Fruit fly (Drosophila melanogaster) whole organism, embryonic: Measurements from ENCODE around the gene CG4570.

Experiments
- Adf1 ChIP-seq: fragments of 200-800 bp; sonication (Bioruptor generic); IDR thresholded peaks from 2 replicates; pipeline ENCODE4 v1.3.6; 2022; ENCODE audit warnings: missing biosample characterization, missing genetic modification characterization
- B-H1 ChIP-seq: fragments of 200-800 bp; sonication (Bioruptor generic); IDR thresholded peaks from 3 replicates; pipeline ENCODE4 v1.3.6; 2022; ENCODE audit warnings: missing biosample characterization, missing genetic modification characterization
- Bgb ChIP-seq: fragments of 200-800 bp; sonication (Bioruptor generic); IDR thresholded peaks from 2 replicates; pipeline ENCODE4 v1.3.6; 2022; ENCODE audit warnings: missing biosample characterization, missing genetic modification characterization; ENCODE audit not compliant: partially characterized antibody
- CG10209 ChIP-seq: fragments of 200-800 bp; sonication (Bioruptor generic); optimal IDR thresholded peaks from 3 replicates; lab custom pipeline; 2017; ENCODE audit warnings: missing biosample characterization, mild to moderate bottlenecking, missing genetic modification characterization, missing genetic modification reagents
- CG10267 ChIP-seq: fragments of 200-800 bp; sonication (Bioruptor generic); optimal IDR thresholded peaks from 2 replicates; lab custom pipeline; 2018; ENCODE audit warnings: missing biosample characterization, mild to moderate bottlenecking, missing genetic modification characterization, moderate library complexity
- CG10462 ChIP-seq: fragments of 200-800 bp; sonication (Bioruptor generic); optimal IDR thresholded peaks from 2 replicates; lab custom pipeline; 2016; ENCODE audit warnings: missing biosample characterization, missing genetic modification characterization
- CG10959 ChIP-seq: fragments of 200-800 bp; sonication (Bioruptor generic); IDR thresholded peaks from 2 replicates; pipeline ENCODE4 v1.3.6; 2022; ENCODE audit warnings: missing biosample characterization, missing genetic modification characterization
- CG12299 ChIP-seq: fragments of 200-800 bp; sonication (Bioruptor generic); optimal IDR thresholded peaks from 2 replicates; lab custom pipeline; 2018; ENCODE audit warnings: missing biosample characterization, mild to moderate bottlenecking, missing genetic modification characterization
- CG13287 ChIP-seq: fragments of 200-800 bp; sonication (Bioruptor generic); IDR thresholded peaks from 2 replicates; pipeline ENCODE4 v1.3.6; 2022; ENCODE audit warnings: missing biosample characterization, missing genetic modification characterization; ENCODE audit not compliant: partially characterized antibody
- CG13424 ChIP-seq: fragments of 200-800 bp; sonication (Bioruptor generic); optimal IDR thresholded peaks from 2 replicates; lab custom pipeline; 2019; ENCODE audit warnings: missing biosample characterization, mild to moderate bottlenecking, missing genetic modification characterization, moderate library complexity
- CG13894 ChIP-seq: fragments of 200-800 bp; sonication (Bioruptor generic); optimal IDR thresholded peaks from 3 replicates; lab custom pipeline; 2018; ENCODE audit warnings: missing biosample characterization, mild to moderate bottlenecking, missing genetic modification characterization, moderate library complexity
- CG15601 ChIP-seq: fragments of 200-800 bp; sonication (Bioruptor generic); optimal IDR thresholded peaks from 3 replicates; lab custom pipeline; 2019; ENCODE audit warnings: missing biosample characterization, mild to moderate bottlenecking, missing genetic modification characterization, moderate library complexity
- CG17568 ChIP-seq: fragments of 200-800 bp; sonication (Bioruptor generic); optimal IDR thresholded peaks from 2 replicates; lab custom pipeline; 2018; ENCODE audit warnings: missing biosample characterization, mild to moderate bottlenecking, missing genetic modification characterization, moderate library complexity
- CG2678 ChIP-seq: fragments of 200-800 bp; sonication (Bioruptor generic); optimal IDR thresholded peaks from 3 replicates; lab custom pipeline; 2019; ENCODE audit warnings: missing biosample characterization, mild to moderate bottlenecking, missing genetic modification characterization, moderate library complexity
- CG31388 ChIP-seq: fragments of 200-800 bp; sonication (Bioruptor generic); optimal IDR thresholded peaks from 2 replicates; lab custom pipeline; 2016; ENCODE audit warnings: missing biosample characterization, missing genetic modification characterization
- CG3163 ChIP-seq: fragments of 200-800 bp; sonication (Bioruptor generic); optimal IDR thresholded peaks from 3 replicates; lab custom pipeline; 2016; ENCODE audit warnings: missing biosample characterization, missing genetic modification characterization
- CG3995 ChIP-seq: fragments of 200-800 bp; sonication (Bioruptor generic); optimal IDR thresholded peaks from 3 replicates; lab custom pipeline; 2016; ENCODE audit warnings: missing biosample characterization, missing genetic modification characterization
- CG4404 ChIP-seq: fragments of 200-800 bp; sonication (Bioruptor generic); IDR thresholded peaks from 2 replicates; pipeline ENCODE4 v1.3.6; 2022; ENCODE audit warnings: missing biosample characterization, missing genetic modification characterization
- CG6254 ChIP-seq: fragments of 200-800 bp; sonication (Bioruptor generic); optimal IDR thresholded peaks from 3 replicates; lab custom pipeline; 2017; ENCODE audit warnings: mild to moderate bottlenecking, missing biosample characterization, missing genetic modification reagents, missing genetic modification characterization
- CG6813 ChIP-seq: fragments of 200-800 bp; sonication (Bioruptor generic); optimal IDR thresholded peaks from 2 replicates; lab custom pipeline; 2017; ENCODE audit warnings: missing biosample characterization, missing genetic modification characterization, mild to moderate bottlenecking, moderate library complexity, missing genetic modification reagents
- CG7839 ChIP-seq: fragments of 200-800 bp; sonication (Bioruptor generic); optimal IDR thresholded peaks from 3 replicates; lab custom pipeline; 2018; ENCODE audit warnings: missing biosample characterization, mild to moderate bottlenecking, missing genetic modification characterization, moderate library complexity
- CG8478 ChIP-seq: fragments of >200 bp; optimal IDR thresholded peaks from 2 replicates; lab custom pipeline; 2018
- CG9817 ChIP-seq: fragments of 200-800 bp; sonication (Bioruptor generic); optimal IDR thresholded peaks from 2 replicates; lab custom pipeline; 2018; ENCODE audit warnings: missing biosample characterization, mild to moderate bottlenecking, missing genetic modification characterization, moderate library complexity
- Dp ChIP-seq: fragments of 200-800 bp; sonication (Bioruptor generic); optimal IDR thresholded peaks from 2 replicates; lab custom pipeline; 2018; ENCODE audit warnings: missing biosample characterization, mild to moderate bottlenecking, missing genetic modification characterization, moderate library complexity
- E2f2 ChIP-seq: fragments of 200-800 bp; sonication (Bioruptor generic); IDR thresholded peaks from 2 replicates; pipeline ENCODE4 v1.3.6; 2022; ENCODE audit warnings: missing biosample characterization, missing genetic modification characterization
- HmgZ ChIP-seq: fragments of 200-800 bp; sonication (Bioruptor generic); optimal IDR thresholded peaks from 2 replicates; lab custom pipeline; 2018; ENCODE audit warnings: missing biosample characterization, mild to moderate bottlenecking, missing genetic modification characterization
- Lim3 ChIP-seq: fragments of 200-800 bp; sonication (Bioruptor generic); IDR thresholded peaks from 2 replicates; pipeline ENCODE4 v1.3.6; 2022; ENCODE audit warnings: missing biosample characterization, missing genetic modification characterization
- Med ChIP-seq: fragments of 200-800 bp; sonication (Bioruptor generic); peaks from one replicate; lab custom pipeline; 2016; ENCODE audit warnings: missing biosample characterization, missing genetic modification characterization, mild to moderate bottlenecking, inconsistent platforms, moderate library complexity
- Mrtf ChIP-seq: fragments of 200-800 bp; sonication (Bioruptor generic); IDR thresholded peaks from 3 replicates; pipeline ENCODE4 v1.3.6; 2022; ENCODE audit warnings: missing biosample characterization, missing genetic modification characterization
- NC2α ChIP-seq: fragments of 200-800 bp; sonication (Bioruptor generic); optimal IDR thresholded peaks from 2 replicates; lab custom pipeline; 2016; ENCODE audit warnings: missing biosample characterization, missing genetic modification characterization
- Trl ChIP-seq, 3 experiments: fragments of >200 bp in 2 of 3; fragments of 200-800 bp in 1 of 3; sonication (Bioruptor generic) in 1 of 3; optimal IDR thresholded peaks; 2 replicates in 1 of 3; 3 replicates in 2 of 3; lab custom pipeline; 2016 to 2017; ENCODE audit warnings: missing biosample characterization in 1 of 3, missing genetic modification characterization in 1 of 3
- amos ChIP-seq: fragments of 200-800 bp; sonication (Bioruptor generic); IDR thresholded peaks from 2 replicates; pipeline ENCODE4 v1.3.6; 2022; ENCODE audit warnings: missing biosample characterization, missing genetic modification characterization; ENCODE audit not compliant: partially characterized antibody
- br ChIP-seq: fragments of >200 bp; optimal IDR thresholded peaks from 2 replicates; lab custom pipeline; 2017
- caup ChIP-seq: fragments of 200-800 bp; sonication (Bioruptor generic); optimal IDR thresholded peaks from 3 replicates; lab custom pipeline; 2017; ENCODE audit warnings: missing biosample characterization, mild to moderate bottlenecking, missing genetic modification characterization, moderate library complexity; ENCODE audit not compliant: severe bottlenecking
- fd96Cb ChIP-seq: fragments of 200-800 bp; sonication (Bioruptor generic); optimal IDR thresholded peaks from 2 replicates; lab custom pipeline; 2018; ENCODE audit warnings: missing biosample characterization, mild to moderate bottlenecking, missing genetic modification characterization, moderate library complexity
- ham ChIP-seq: fragments of 200-800 bp; sonication (Bioruptor generic); IDR thresholded peaks from 2 replicates; pipeline ENCODE4 v1.3.6; 2022; ENCODE audit warnings: missing biosample characterization, missing genetic modification characterization
- kni ChIP-seq: fragments of 200-800 bp; sonication (Bioruptor generic); optimal IDR thresholded peaks from 3 replicates; lab custom pipeline; 2017; ENCODE audit warnings: mild to moderate bottlenecking, missing biosample characterization, missing genetic modification reagents, missing genetic modification characterization
- mld ChIP-seq: fragments of 200-800 bp; sonication (Bioruptor generic); IDR thresholded peaks from 3 replicates; pipeline ENCODE4 v1.3.6; 2022; ENCODE audit warnings: missing biosample characterization, missing genetic modification characterization; ENCODE audit not compliant: partially characterized antibody
- odd ChIP-seq: fragments of 200-800 bp; sonication (Bioruptor generic); optimal IDR thresholded peaks from 2 replicates; lab custom pipeline; 2017; ENCODE audit warnings: missing biosample characterization, mild to moderate bottlenecking, missing genetic modification characterization
- pfk ChIP-seq: fragments of 200-800 bp; sonication (Bioruptor generic); optimal IDR thresholded peaks from 2 replicates; lab custom pipeline; 2018; ENCODE audit warnings: missing biosample characterization, mild to moderate bottlenecking, missing genetic modification characterization, moderate library complexity
- repo ChIP-seq: fragments of 200-800 bp; sonication (Bioruptor generic); optimal IDR thresholded peaks from 2 replicates; lab custom pipeline; 2016; ENCODE audit warnings: missing biosample characterization, missing genetic modification characterization
- rib ChIP-seq: fragments of 200-800 bp; sonication (Bioruptor generic); IDR thresholded peaks from 2 replicates; pipeline ENCODE4 v1.3.6; 2022; ENCODE audit warnings: missing biosample characterization, missing genetic modification characterization
- seq ChIP-seq: fragments of 200-800 bp; sonication (Bioruptor generic); IDR thresholded peaks from 2 replicates; pipeline ENCODE4 v1.3.6; 2022; ENCODE audit warnings: missing biosample characterization, missing genetic modification characterization
- slbo ChIP-seq: fragments of 200-800 bp; sonication (Bioruptor generic); IDR thresholded peaks from 2 replicates; pipeline ENCODE4 v1.3.6; 2022; ENCODE audit warnings: missing biosample characterization, missing genetic modification characterization
- so ChIP-seq: fragments of 200-800 bp; sonication (Bioruptor generic); IDR thresholded peaks from 3 replicates; pipeline ENCODE4 v1.3.6; 2022; ENCODE audit warnings: missing biosample characterization, missing genetic modification characterization
- tll ChIP-seq, 2 experiments: fragments of 200-800 bp in 1 of 2; fragments of >200 bp in 1 of 2; sonication (Bioruptor generic) in 1 of 2; optimal IDR thresholded peaks; 2 replicates each; lab custom pipeline; 2017 to 2019; ENCODE audit warnings: missing biosample characterization in 2 of 2, missing genetic modification characterization in 2 of 2, mild to moderate bottlenecking in 1 of 2, moderate library complexity in 1 of 2
- ttk ChIP-seq: fragments of 200-800 bp; sonication (Bioruptor generic); IDR thresholded peaks from 2 replicates; pipeline ENCODE4 v2.1.2; 2022; ENCODE audit warnings: missing biosample characterization, missing genetic modification characterization
- tx ChIP-seq: fragments of 200-800 bp; sonication (Bioruptor generic); optimal IDR thresholded peaks from 2 replicates; lab custom pipeline; 2016; ENCODE audit warnings: missing biosample characterization, missing genetic modification characterization
- vvl ChIP-seq: fragments of 200-800 bp; sonication (Bioruptor generic); IDR thresholded peaks from 2 replicates; pipeline ENCODE4 v1.3.6; 2022; ENCODE audit warnings: missing biosample characterization, missing genetic modification characterization

Gene CG4570

DNA sequence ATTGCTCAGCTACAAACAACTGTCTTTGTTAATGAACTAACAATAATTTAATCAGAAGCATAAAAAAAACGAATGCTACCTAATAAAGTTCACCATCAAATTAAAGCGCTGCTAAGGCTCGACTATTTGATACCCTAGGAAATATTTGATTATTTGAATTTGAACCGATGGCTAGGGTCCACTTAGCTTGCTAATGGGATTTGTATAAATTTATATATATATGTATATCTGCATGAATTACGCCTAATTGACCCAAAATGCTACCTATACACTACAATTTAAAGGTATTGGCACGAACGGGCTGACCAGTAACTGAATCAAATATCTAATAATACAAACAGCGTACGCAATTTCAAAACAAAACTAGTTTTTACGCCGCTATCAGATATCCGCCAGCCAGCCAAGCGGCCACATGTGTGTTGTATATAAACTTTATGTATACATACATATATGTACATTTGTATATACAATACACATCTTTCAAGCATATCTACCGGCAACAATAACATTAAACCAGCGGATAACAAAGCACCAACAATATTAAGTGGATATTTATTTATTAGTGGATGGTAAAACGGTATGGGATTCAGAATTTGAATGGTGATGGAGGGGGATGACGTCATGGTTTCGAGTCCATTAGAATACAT is 27.5 kb downstream of the CG4570 start (continued):
- no peak for TF ChIP-seq tll (GFP tag; optimal IDR thresholded peaks at IDR 0.05; lab: Kevin White, UChicago)
- TF ChIP-seq CG8478 (lab: Kevin White, UChicago) = no peak
- TF ChIP-seq ham (GFP tag; lab: Robert Waterston, UW) = no peak
- TF ChIP-seq pfk = no peak
- peak; percentile 74 for TF ChIP-seq CG13894
- peak; percentile 24 for TF ChIP-seq CG3995
- TF ChIP-seq fd96Cb (tag; lab: Kevin White, UChicago) = peak; percentile 58
- peak; percentile 33 for TF ChIP-seq CG12299 (tag; lab: Kevin White, UChicago)
- TF ChIP-seq amos (GFP tag; lab: Robert Waterston, UW) = no peak; the same call in 1 of the 2 replicates
- no peak for TF ChIP-seq CG10959 (GFP tag; lab: Robert Waterston, UW)
- TF ChIP-seq Adf1 (GFP tag; lab: Robert Waterston, UW) = no peak; the same call in 1 of the 2 replicates
- peak; percentile 56 for TF ChIP-seq CG6813
- TF ChIP-seq Mrtf = peak; percentile 77; the same call in 2 of the 3 replicates
- peak; percentile 16 for TF ChIP-seq CG17568 (GFP tag; lab: Kevin White, UChicago)
- TF ChIP-seq CG10267 = peak; percentile 54
- peak; percentile 84 for TF ChIP-seq rib (GFP tag; lab: Robert Waterston, UW)
- TF ChIP-seq kni (GFP tag; lab: Kevin White, UChicago) = peak; percentile 26
- peak; percentile 74 for TF ChIP-seq ttk (GFP tag; lab: Robert Waterston, UW)
- TF ChIP-seq mld = no peak
- TF ChIP-seq so (GFP tag; lab: Robert Waterston, UW) = peak; percentile 60; the same call in 1 of the 3 replicates
- no peak for TF ChIP-seq tx
- TF ChIP-seq HmgZ (tag; lab: Kevin White, UChicago) = peak; percentile 58
- TF ChIP-seq CG10209 = peak; percentile 58
- peak; percentile 78 for TF ChIP-seq B-H1
- TF ChIP-seq CG13424 (tag; lab: Kevin White, UChicago) = peak; percentile 76
- no peak for TF ChIP-seq NC2α (GFP tag; lab: Kevin White, UChicago)
- no peak for TF ChIP-seq Dp (GFP tag; lab: Kevin White, UChicago)
- TF ChIP-seq CG13287 (GFP tag; lab: Robert Waterston, UW) = no peak
- TF ChIP-seq CG2678 = peak; percentile 90
- TF ChIP-seq vvl (GFP tag; lab: Robert Waterston, UW) = peak; percentile 93
- no peak for TF ChIP-seq CG31388 (GFP tag; lab: Kevin White, UChicago)
- TF ChIP-seq Lim3 (GFP tag; lab: Robert Waterston, UW) = peak; percentile 44; the same call in 1 of the 2 replicates
- no peak for TF ChIP-seq Trl (optimal IDR thresholded peaks at IDR 0.05; lab: Kevin White, UChicago)
- no peak for TF ChIP-seq Trl (GFP tag; optimal IDR thresholded peaks at IDR 0.05; lab: Kevin White, UChicago)
- no peak for TF ChIP-seq seq (GFP tag; lab: Robert Waterston, UW)
- TF ChIP-seq odd (GFP tag; lab: Kevin White, UChicago) = peak; percentile 45
- peak; percentile 89 for TF ChIP-seq caup (GFP tag; lab: Kevin White, UChicago)
- TF ChIP-seq br (lab: Kevin White, UChicago) = no peak
- no peak for TF ChIP-seq repo
- TF ChIP-seq Med = peak; percentile 88
- peak; percentile 69 for TF ChIP-seq CG9817 (tag; lab: Kevin White, UChicago)
- TF ChIP-seq CG10462 (GFP tag; lab: Kevin White, UChicago) = no peak
- no peak for TF ChIP-seq CG15601 (tag; lab: Kevin White, UChicago)
- TF ChIP-seq CG3163 (GFP tag; lab: Kevin White, UChicago) = no peak
- TF ChIP-seq CG6254 (GFP tag; lab: Kevin White, UChicago) = peak; percentile 44
- TF ChIP-seq CG4404 (GFP tag; lab: Robert Waterston, UW) = peak; percentile 41
- no peak for TF ChIP-seq Bgb (GFP tag; lab: Robert Waterston, UW)
- TF ChIP-seq E2f2 (GFP tag; lab: Robert Waterston, UW) = peak; percentile 44; the same call in 1 of the 2 replicates
- peak; percentile 88 for TF ChIP-seq CG7839 (tag; lab: Kevin White, UChicago)
- TF ChIP-seq slbo (GFP tag; lab: Robert Waterston, UW) = peak; percentile 81
